Fruit fly (Drosophila melanogaster): ENCODE results near the gene CG17111.

dm6 chr3R:23056753-23057152 is 10.3 kb downstream of the CG17111 start:
- TF ChIP-seq CG8478 (optimal IDR thresholded peaks at IDR 0.05) (no peak), CTCF (optimal IDR thresholded peaks at IDR 0.05) (no peak)

All from S2 (cell line).